Worm (Caenorhabditis elegans) whole organism, early embryonic: ENCODE results near the gene vps-60.

ENCODE experiments used
- B0310.2 ChIP-seq: sonication (generic microtip); optimal IDR thresholded peaks from 2 replicates; lab custom pipeline; 2016; ENCODE audit warnings: mild to moderate bottlenecking, missing genetic modification characterization, missing compliant biosample characterization
- F13C5.2 ChIP-seq: sonication (generic microtip); optimal IDR thresholded peaks from 2 replicates; lab custom pipeline; 2017; ENCODE audit warnings: mild to moderate bottlenecking, missing genetic modification characterization, inconsistent platforms, missing compliant biosample characterization
- aly-1 ChIP-seq: sonication (generic microtip); optimal IDR thresholded peaks from 2 replicates; lab custom pipeline; 2016; ENCODE audit warnings: missing genetic modification characterization, missing compliant biosample characterization
- ama-1 ChIP-seq: fragments of 150-350 bp; optimal IDR thresholded peaks from 2 replicates; lab custom pipeline; 2014
- ceh-13 ChIP-seq: fragments of 200-800 bp; sonication (Bioruptor generic); optimal IDR thresholded peaks from 2 replicates; lab custom pipeline; 2018; ENCODE audit warnings: mild to moderate bottlenecking, missing genetic modification characterization, missing compliant biosample characterization
- ceh-36 ChIP-seq: sonication (generic microtip); optimal IDR thresholded peaks from 2 replicates; lab custom pipeline; 2016; ENCODE audit warnings: missing genetic modification characterization, inconsistent platforms, missing compliant biosample characterization
- ets-7 ChIP-seq: sonication (generic microtip); optimal IDR thresholded peaks from 2 replicates; lab custom pipeline; 2016; ENCODE audit warnings: missing genotype, missing genetic modification characterization, missing compliant biosample characterization
- flt-1 ChIP-seq: fragments of 200-800 bp; sonication (Bioruptor generic); IDR thresholded peaks from 2 replicates; pipeline ENCODE4 v1.3.6; 2022; ENCODE audit warnings: missing genetic modification characterization, missing compliant biosample characterization
- hmbx-1 ChIP-seq: sonication (generic microtip); optimal IDR thresholded peaks from 2 replicates; lab custom pipeline; 2016; ENCODE audit warnings: mild to moderate bottlenecking, missing genetic modification characterization, missing compliant biosample characterization
- hmg-4 ChIP-seq: fragments of 200-800 bp; sonication (Bioruptor generic); optimal IDR thresholded peaks from 2 replicates; lab custom pipeline; 2018; ENCODE audit warnings: mild to moderate bottlenecking, missing genetic modification characterization, missing compliant biosample characterization
- hnd-1 ChIP-seq: sonication (generic microtip); optimal IDR thresholded peaks from 2 replicates; lab custom pipeline; 2016; ENCODE audit warnings: missing genetic modification characterization, missing compliant biosample characterization
- pes-1 ChIP-seq: fragments of 200-800 bp; sonication (Bioruptor generic); IDR thresholded peaks from 2 replicates; pipeline ENCODE4 v1.3.6; 2022; ENCODE audit warnings: missing genetic modification reagents, missing genetic modification characterization, missing compliant biosample characterization
- scrt-1 ChIP-seq: fragments of 200-800 bp; sonication (Bioruptor generic); IDR thresholded peaks from 2 replicates; pipeline ENCODE4 v1.3.6; 2022; ENCODE audit warnings: missing genetic modification characterization, missing compliant biosample characterization
- sea-1 ChIP-seq: fragments of 200-800 bp; sonication (Bioruptor generic); conservative IDR thresholded peaks from 2 replicates; pipeline ENCODE4 v1.3.6; 2022; ENCODE audit warnings: missing genetic modification characterization, missing compliant biosample characterization
- tbx-11 ChIP-seq: fragments of 200-800 bp; sonication (Bioruptor generic); IDR thresholded peaks from 2 replicates; pipeline ENCODE4 v1.3.6; 2022; ENCODE audit warnings: missing genetic modification characterization, missing compliant biosample characterization
- tbx-37 ChIP-seq: fragments of 200-800 bp; sonication (Bioruptor generic); conservative IDR thresholded peaks from 2 replicates; pipeline ENCODE4 v1.3.6; 2022; ENCODE audit warnings: missing genetic modification reagents, missing genetic modification characterization, missing compliant biosample characterization
- tra-4 ChIP-seq: sonication (generic microtip); optimal IDR thresholded peaks from 2 replicates; lab custom pipeline; 2017; ENCODE audit warnings: missing genetic modification characterization, missing compliant biosample characterization

The vps-60 gene

ce11 chrV:8606099-8606696, at the start of gene vps-60:
Gene vps-60 (minus strand): TSS chrV:8606128.
- TF ChIP-seq hmbx-1 (no peak), ets-7 (tag; lab: Kevin White, UChicago) (peak; percentile 11), ama-1 (lab: Kevin White, UChicago) (no peak), aly-1 (tag; lab: Kevin White, UChicago) (no peak), tbx-37 (no peak), tbx-11 (no peak), ceh-36 (no peak), scrt-1 (GFP tag; lab: Robert Waterston, UW) (no peak), F13C5.2 (tag; lab: Kevin White, UChicago) (peak; percentile 57), pes-1 (GFP tag; lab: Robert Waterston, UW) (no peak), B0310.2 (tag; lab: Kevin White, UChicago) (no peak), hmg-4 (GFP tag; lab: Kevin White, UChicago) (peak; percentile 61), tra-4 (tag; lab: Kevin White, UChicago) (no peak), sea-1 (peak; percentile 28; the same call in 1 of the 2 replicates), flt-1 (GFP tag; lab: Robert Waterston, UW) (peak; percentile 44; the same call in 1 of the 2 replicates), hnd-1 (tag; lab: Kevin White, UChicago) (no peak)

DNA sequence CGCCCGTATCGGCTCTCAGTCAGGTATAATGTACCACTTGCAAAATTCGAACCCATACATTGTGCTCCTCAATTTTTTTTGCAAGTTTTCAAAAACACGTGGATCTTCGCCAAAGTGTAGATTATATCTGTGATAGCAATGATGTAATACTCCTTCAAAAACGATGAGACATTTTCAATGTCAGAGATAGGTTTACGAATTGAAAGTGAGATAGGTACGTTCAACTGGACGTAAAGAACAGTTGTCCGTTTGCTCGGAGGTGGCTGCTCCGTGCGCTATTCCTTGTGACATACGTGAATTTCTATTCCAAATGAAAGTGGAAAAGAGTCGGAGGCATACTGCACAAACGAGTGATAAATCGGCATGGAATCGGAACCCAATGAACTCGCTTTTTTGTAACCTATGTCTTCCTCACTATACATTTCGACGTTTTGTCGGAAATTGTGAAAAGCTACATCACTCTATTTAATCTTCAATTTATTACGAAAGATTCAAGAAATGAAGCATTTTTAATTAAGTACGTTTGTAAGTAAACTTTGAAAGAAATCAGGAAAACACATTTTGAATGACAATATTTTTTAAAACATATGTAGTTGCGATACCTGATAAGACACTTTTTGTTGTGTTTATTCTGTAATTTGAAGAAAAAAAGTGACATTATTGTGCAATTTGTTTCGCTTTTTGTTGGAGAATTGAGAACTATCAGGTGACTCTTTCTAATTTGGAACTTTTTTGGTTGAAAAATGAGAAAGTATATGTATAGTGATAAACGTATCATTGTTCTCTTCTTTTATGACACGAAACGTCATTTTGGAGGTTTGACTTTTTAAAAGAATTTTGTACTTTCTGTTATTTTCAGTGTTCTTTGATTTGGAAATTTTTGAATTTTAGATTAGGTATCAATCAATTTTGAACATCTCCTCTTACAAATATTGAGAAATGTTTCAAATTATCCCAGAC, 48.8 kb upstream of the vps-60 start:
- no peak for TF ChIP-seq hmbx-1
- TF ChIP-seq tra-4 (tag; lab: Kevin White, UChicago) = no peak
- TF ChIP-seq ceh-36 = no peak
- no peak for TF ChIP-seq hmg-4 (GFP tag; lab: Kevin White, UChicago)
- TF ChIP-seq tbx-11 = no peak
- TF ChIP-seq scrt-1 (GFP tag; lab: Robert Waterston, UW) = no peak
- TF ChIP-seq tbx-37 = no peak
- TF ChIP-seq hnd-1 (tag; lab: Kevin White, UChicago) = no peak
- TF ChIP-seq sea-1 = no peak
- TF ChIP-seq F13C5.2 (tag; lab: Kevin White, UChicago) = no peak
- no peak for TF ChIP-seq ama-1 (lab: Kevin White, UChicago)
- no peak for TF ChIP-seq ceh-13 (GFP tag; lab: Kevin White, UChicago)
- TF ChIP-seq ets-7 (tag; lab: Kevin White, UChicago) = no peak
- TF ChIP-seq flt-1 (GFP tag; lab: Robert Waterston, UW) = no peak
- no peak for TF ChIP-seq aly-1 (tag; lab: Kevin White, UChicago)
- no peak for TF ChIP-seq B0310.2 (tag; lab: Kevin White, UChicago)
- no peak for TF ChIP-seq pes-1 (GFP tag; lab: Robert Waterston, UW)

DNA sequence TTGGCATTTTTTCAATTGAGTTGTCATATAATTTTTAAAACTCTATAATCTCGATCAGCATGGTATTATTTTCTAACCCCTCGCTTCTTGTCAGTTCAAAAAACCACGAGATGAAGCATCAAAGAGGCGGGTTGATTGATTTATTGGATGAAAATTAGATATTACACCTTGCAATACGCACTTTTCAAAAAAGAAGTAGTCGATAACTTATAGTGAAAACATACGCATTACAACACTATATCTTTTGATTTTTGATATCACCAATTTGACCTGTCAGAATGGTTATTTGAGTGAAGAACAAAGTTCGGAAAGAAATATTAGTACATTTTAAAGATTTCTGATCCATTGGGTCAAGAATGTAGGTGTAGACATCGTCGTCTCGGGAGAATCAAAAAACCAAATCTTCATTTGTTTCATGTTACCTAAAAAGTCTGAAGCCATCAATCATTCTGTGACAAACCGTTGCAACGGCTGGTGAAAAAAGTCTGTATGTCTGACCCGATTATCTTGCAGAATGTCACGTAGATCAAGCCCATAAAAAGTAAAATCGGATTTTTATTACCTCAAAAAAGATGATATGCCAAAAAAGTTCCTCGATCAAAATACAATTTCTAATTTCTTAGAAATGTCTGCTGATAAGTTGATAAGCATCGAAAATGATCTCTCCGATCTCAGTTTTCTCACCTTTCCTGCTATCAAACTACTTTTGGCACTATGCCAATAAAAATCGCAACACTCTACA, 47.3 kb upstream of the vps-60 start:
- TF ChIP-seq hmg-4 (GFP tag; lab: Kevin White, UChicago) (no peak), tbx-37 (no peak), hmbx-1 (no peak), ceh-36 (no peak), flt-1 (GFP tag; lab: Robert Waterston, UW) (no peak), B0310.2 (tag; lab: Kevin White, UChicago) (no peak), scrt-1 (GFP tag; lab: Robert Waterston, UW) (no peak), F13C5.2 (tag; lab: Kevin White, UChicago) (no peak), ama-1 (lab: Kevin White, UChicago) (no peak), tra-4 (tag; lab: Kevin White, UChicago) (no peak), ets-7 (tag; lab: Kevin White, UChicago) (no peak), pes-1 (GFP tag; lab: Robert Waterston, UW) (no peak)

ce11 chrV:8652177-8652576, 46.2 kb upstream of the vps-60 start:
- TF ChIP-seq sea-1 = no peak
- no peak for TF ChIP-seq ama-1 (lab: Kevin White, UChicago)
- TF ChIP-seq hmbx-1 = no peak
- no peak for TF ChIP-seq aly-1 (tag; lab: Kevin White, UChicago)
- TF ChIP-seq ceh-13 (GFP tag; lab: Kevin White, UChicago) = no peak
- TF ChIP-seq hmg-4 (GFP tag; lab: Kevin White, UChicago) = no peak
- no peak for TF ChIP-seq F13C5.2 (tag; lab: Kevin White, UChicago)
- TF ChIP-seq ets-7 (tag; lab: Kevin White, UChicago) = no peak
- TF ChIP-seq flt-1 (GFP tag; lab: Robert Waterston, UW) = no peak
- no peak for TF ChIP-seq hnd-1 (tag; lab: Kevin White, UChicago)
- no peak for TF ChIP-seq tbx-11
- TF ChIP-seq B0310.2 (tag; lab: Kevin White, UChicago) = no peak
- TF ChIP-seq ceh-36 = no peak
- TF ChIP-seq tra-4 (tag; lab: Kevin White, UChicago) = no peak
- TF ChIP-seq pes-1 (GFP tag; lab: Robert Waterston, UW) = no peak
- TF ChIP-seq scrt-1 (GFP tag; lab: Robert Waterston, UW) = no peak
- TF ChIP-seq tbx-37 = no peak

- TF ChIP-seq tbx-37 = no peak
- TF ChIP-seq B0310.2 (tag; lab: Kevin White, UChicago) = no peak
- no peak for TF ChIP-seq hmbx-1
- TF ChIP-seq ceh-36 = no peak
- TF ChIP-seq hnd-1 (tag; lab: Kevin White, UChicago) = no peak
- TF ChIP-seq hmg-4 (GFP tag; lab: Kevin White, UChicago) = no peak
- no peak for TF ChIP-seq sea-1
- TF ChIP-seq pes-1 (GFP tag; lab: Robert Waterston, UW) = no peak
- no peak for TF ChIP-seq tra-4 (tag; lab: Kevin White, UChicago)
- TF ChIP-seq F13C5.2 (tag; lab: Kevin White, UChicago) = no peak
- TF ChIP-seq tbx-11 = no peak
- TF ChIP-seq ama-1 (lab: Kevin White, UChicago) = no peak
- no peak for TF ChIP-seq ceh-13 (GFP tag; lab: Kevin White, UChicago)
- no peak for TF ChIP-seq flt-1 (GFP tag; lab: Robert Waterston, UW)
- TF ChIP-seq scrt-1 (GFP tag; lab: Robert Waterston, UW) = no peak
- no peak for TF ChIP-seq ets-7 (tag; lab: Kevin White, UChicago)
- no peak for TF ChIP-seq aly-1 (tag; lab: Kevin White, UChicago)
These were observed 45.2 kb upstream of the vps-60 start for ce11 chrV:8651007-8651711.
